Worm (Caenorhabditis elegans) whole organism, midembryonic: ENCODE data around the gene Y49E10.21.

Experiments used
- T22C8.4 ChIP-seq: fragments of 200-800 bp; sonication (Bioruptor generic); IDR thresholded peaks from 2 replicates; pipeline ENCODE4 v1.3.6; 2022; ENCODE audit warnings: missing genetic modification characterization, missing compliant biosample characterization
- cog-1 ChIP-seq: sonication (generic microtip); optimal IDR thresholded peaks from 2 replicates; lab custom pipeline; 2016; ENCODE audit warnings: missing genetic modification characterization, missing compliant biosample characterization
- flt-1 ChIP-seq: fragments of 200-800 bp; sonication (Bioruptor generic); IDR thresholded peaks from 2 replicates; pipeline ENCODE4 v1.3.6; 2022; ENCODE audit warnings: missing genetic modification characterization, missing compliant biosample characterization
- klf-2 ChIP-seq: fragments of 200-800 bp; sonication (Bioruptor generic); conservative IDR thresholded peaks from 2 replicates; pipeline ENCODE4 v1.3.6; 2022; ENCODE audit warnings: missing genetic modification reagents, missing genetic modification characterization, missing compliant biosample characterization
- med-1 ChIP-seq: sonication (generic microtip); optimal IDR thresholded peaks from 2 replicates; lab custom pipeline; 2017; ENCODE audit warnings: missing genetic modification characterization, mild to moderate bottlenecking, missing compliant biosample characterization, antibody characterized with exemption, missing genetic modification reagents; ENCODE audit not compliant: insufficient read depth
- ref-1 ChIP-seq: fragments of 200-800 bp; sonication (Bioruptor generic); conservative IDR thresholded peaks from 2 replicates; pipeline ENCODE4 v1.3.6; 2022; ENCODE audit warnings: missing genetic modification reagents, missing genetic modification characterization, missing compliant biosample characterization
- tab-1 ChIP-seq: fragments of 200-800 bp; sonication (Bioruptor generic); IDR thresholded peaks from 2 replicates; pipeline ENCODE4 v1.3.6; 2022; ENCODE audit warnings: missing genetic modification characterization, missing compliant biosample characterization
- ztf-23 ChIP-seq: fragments of 200-800 bp; sonication (Bioruptor generic); IDR thresholded peaks from 2 replicates; pipeline ENCODE4 v1.3.6; 2022; ENCODE audit warnings: missing genetic modification reagents, missing genetic modification characterization, missing compliant biosample characterization
- ztf-29 ChIP-seq: fragments of 200-800 bp; sonication (Bioruptor generic); IDR thresholded peaks from 2 replicates; pipeline ENCODE4 v1.3.6; 2022; ENCODE audit warnings: missing genetic modification reagents, missing genetic modification characterization, missing compliant biosample characterization

Gene Y49E10.21

DNA sequence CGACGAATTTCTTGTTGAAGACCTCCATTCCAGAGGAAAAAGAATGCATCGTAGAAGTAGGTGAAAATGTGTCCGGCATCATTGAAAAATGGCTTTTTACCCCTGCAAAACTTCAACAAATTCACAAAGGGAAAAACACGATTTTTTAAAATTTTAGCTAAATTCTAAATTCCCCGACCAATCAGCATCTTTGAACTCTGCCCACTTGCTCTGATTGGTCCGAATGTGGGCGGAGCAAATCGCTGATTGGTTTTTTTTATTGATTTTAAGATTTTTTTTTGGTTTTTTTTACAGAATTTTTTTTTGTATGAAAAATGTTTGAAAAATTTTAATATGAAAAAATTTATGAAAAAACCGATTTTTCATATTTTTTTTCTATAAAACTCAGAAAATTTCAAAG lies 13.5 kb upstream of the Y49E10.21 start:
- TF ChIP-seq ztf-29 (GFP tag; lab: Robert Waterston, UW) (no peak), klf-2 (0 out of 2 replicates have a peak, but pooled peaks have one; percentile 7)

DNA sequence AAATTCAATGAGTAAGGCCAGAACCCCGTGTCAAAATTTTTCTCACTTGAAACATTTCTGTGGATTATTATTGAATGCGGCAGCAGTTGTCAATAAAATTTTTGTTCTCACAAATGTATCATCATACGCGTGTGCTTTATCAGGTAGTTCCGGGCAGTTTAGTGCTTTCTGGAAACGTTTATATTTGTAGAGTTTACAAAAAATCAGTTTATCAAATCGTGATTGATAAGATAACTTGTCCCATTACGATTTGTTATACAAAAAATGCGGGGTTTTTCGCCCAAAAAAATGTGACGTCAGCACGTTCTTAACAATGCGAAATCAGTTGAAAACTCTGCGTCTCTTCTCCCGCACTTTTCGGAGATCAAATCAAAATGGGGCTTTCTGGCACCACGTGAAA lies 12.2 kb upstream of the Y49E10.21 start:
- TF ChIP-seq ztf-23 (no peak), flt-1 (GFP tag; lab: Robert Waterston, UW) (no peak), T22C8.4 (GFP tag; lab: Robert Waterston, UW) (no peak), klf-2 (no peak), ztf-29 (GFP tag; lab: Robert Waterston, UW) (no peak)

DNA sequence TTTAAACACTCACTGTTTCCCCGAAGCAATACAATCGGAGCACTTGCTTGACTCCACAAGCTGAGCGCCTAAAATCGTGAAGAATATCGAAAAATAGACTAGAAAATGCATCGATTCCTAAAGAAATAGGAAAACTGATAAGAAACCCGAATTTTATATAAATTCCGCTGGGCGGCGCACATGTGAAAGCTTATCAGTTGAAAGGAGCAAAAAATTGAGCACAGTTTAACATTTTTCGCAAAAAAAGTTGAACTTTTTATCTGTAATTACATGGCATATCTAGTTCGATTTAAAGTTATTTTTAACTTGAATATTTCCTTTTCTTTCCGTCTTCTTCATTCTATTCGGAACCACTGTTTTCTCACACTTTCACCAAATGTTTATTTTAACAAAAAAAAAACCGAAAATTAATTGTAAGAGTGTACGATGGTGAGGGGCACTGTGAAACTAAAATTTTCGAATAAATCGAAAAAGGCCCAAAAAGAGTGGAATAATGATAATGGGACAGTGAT lies 11.3 kb upstream of the Y49E10.21 start, which contains the start of gene Y49E10.18:
Gene Y49E10.18 (minus strand): TSS at position 116 of the 512 bp plus-strand sequence.
- TF ChIP-seq ref-1 (GFP tag; lab: Robert Waterston, UW) (no peak), tab-1 (GFP tag; lab: Robert Waterston, UW) (no peak)

DNA sequence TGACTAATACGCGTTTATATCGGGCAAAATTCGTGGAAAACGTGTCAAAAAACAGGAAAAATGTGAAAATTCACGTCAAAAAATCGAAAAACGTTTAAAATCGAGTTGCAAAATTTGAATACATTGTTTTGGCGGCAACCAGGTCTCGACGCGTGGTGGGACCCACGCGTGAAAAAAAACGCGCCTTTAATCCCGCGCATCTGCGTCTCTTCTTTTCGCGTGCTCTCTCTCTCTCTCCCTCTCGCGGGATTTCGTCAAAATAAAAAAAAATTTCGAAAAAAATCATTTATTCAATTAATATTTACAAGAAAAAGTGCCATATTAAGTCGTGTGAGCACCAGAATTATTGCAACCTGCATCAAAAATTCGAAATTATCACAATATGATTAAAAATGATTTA lies 4.1 kb upstream of the Y49E10.21 start, which contains the start of gene ani-1:
Gene ani-1 (minus strand): TSS at position 61 of the 400 bp plus-strand sequence.
- no peak for TF ChIP-seq T22C8.4 (GFP tag; lab: Robert Waterston, UW)
- no peak for TF ChIP-seq cog-1
- no peak for TF ChIP-seq med-1 (GFP tag; lab: Kevin White, UChicago)
- TF ChIP-seq tab-1 (GFP tag; lab: Robert Waterston, UW) = no peak
- no peak for TF ChIP-seq flt-1 (GFP tag; lab: Robert Waterston, UW)
- TF ChIP-seq ref-1 (GFP tag; lab: Robert Waterston, UW) = no peak

DNA sequence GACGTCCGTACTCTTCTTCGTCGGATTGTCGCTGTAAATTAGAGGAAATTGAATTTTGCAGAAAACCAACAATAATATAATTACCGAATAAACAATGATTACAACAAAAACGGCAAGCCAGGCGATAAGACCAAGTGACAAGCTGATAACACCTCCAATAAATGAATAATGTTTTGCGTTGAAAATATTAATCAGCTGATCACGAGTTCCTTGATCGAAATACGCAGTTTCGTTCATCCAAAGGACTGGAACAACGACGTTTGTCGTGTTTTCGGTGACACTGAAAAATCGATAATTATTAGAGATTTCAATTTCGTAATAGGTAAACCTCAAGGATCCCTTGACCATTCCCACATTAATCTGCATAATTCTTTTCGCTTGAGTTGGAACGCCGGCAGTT lies 3.6 kb upstream of the Y49E10.21 start:
- 0 out of 2 replicates have a peak, but pooled peaks have one; percentile 41 for TF ChIP-seq T22C8.4 (GFP tag; lab: Robert Waterston, UW)
- TF ChIP-seq ztf-23 = no peak

DNA sequence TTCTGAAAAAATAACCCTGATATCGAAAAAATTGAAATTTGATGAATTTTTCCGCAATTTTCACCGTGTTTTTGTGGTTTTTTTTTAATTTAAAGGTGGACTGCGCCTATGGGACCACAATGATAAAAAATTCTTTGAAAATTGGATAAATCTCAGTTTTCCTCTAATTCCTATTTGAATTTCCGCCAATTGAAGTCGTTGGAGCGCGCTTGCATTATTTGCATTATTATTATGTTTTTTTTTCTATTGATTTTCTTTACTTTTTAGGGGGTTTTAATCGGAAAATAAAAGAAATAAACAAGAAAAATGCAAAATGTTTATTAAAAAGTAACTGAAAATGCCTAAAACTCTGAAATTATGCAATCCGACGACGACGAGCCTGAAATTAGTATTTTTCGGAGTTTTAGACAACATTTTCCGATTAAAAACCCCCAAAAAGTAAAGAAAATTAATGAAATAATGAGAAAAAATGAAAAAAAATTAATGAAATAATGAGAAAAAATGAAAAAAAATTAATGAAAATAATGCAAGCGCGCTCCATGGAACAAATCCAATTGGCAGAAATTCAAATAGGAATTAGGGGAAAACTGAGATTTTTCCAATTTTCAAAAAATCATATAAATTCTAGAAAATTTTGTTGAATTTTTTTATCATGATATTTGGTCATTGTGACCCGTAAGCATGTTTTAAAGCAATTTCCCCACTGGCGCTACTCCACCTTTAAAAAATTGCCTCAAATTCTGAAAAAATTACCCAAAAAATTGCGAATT lies 1.6 kb upstream of the Y49E10.21 start:
- no peak for TF ChIP-seq ztf-23

DNA sequence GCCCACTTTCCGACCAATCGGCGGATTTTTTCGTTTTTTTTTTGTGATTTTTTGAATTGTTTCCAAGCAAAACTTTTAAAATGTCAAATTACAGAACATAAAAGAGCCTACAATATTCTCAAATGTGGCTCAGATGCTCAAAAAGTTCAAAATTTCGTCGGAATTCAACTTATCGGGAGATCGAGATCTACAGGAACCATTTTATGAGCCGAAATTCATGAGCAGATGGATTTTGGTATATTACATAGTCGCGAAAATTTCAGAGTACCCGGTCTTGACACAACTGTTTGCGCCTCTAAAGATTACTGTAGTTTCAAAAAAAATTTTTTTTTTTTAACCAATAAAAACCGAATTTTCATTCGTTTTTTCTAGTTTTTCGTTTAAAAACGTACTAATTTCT lies 1.6 kb downstream of the Y49E10.21 start:
- TF ChIP-seq ztf-29 (GFP tag; lab: Robert Waterston, UW) (no peak), tab-1 (GFP tag; lab: Robert Waterston, UW) (no peak), T22C8.4 (GFP tag; lab: Robert Waterston, UW) (no peak), ref-1 (GFP tag; lab: Robert Waterston, UW) (no peak), med-1 (GFP tag; lab: Kevin White, UChicago) (no peak), ztf-23 (no peak), cog-1 (no peak), flt-1 (GFP tag; lab: Robert Waterston, UW) (no peak), klf-2 (no peak)

DNA sequence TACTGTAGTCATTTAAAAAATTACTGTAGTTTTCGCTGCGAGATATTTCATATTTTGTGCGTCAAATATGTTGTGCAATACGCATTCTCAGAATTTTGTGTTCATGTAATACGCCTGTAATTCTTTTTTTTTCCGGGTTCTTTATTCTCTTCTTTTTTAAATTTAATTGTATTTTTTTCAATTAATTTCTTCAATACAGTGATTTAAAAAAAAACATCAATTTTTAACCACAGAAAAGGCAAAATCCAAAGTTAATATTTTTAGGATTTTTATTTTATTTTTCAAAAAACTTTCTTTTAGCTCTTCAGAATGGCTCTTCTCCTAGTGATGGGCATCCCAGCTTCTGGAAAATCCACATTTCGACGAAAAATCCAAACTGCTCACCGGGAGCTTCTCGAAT lies 8.9 kb downstream of the Y49E10.21 start, which contains the start of gene pstk-1:
Gene pstk-1 (plus strand): TSS at position 301 of the 400 bp plus-strand sequence.
- TF ChIP-seq tab-1 (GFP tag; lab: Robert Waterston, UW) (no peak), med-1 (GFP tag; lab: Kevin White, UChicago) (no peak), flt-1 (GFP tag; lab: Robert Waterston, UW) (no peak), ztf-29 (GFP tag; lab: Robert Waterston, UW) (no peak), ztf-23 (no peak), ref-1 (GFP tag; lab: Robert Waterston, UW) (no peak), cog-1 (no peak), T22C8.4 (GFP tag; lab: Robert Waterston, UW) (no peak), klf-2 (no peak)

DNA sequence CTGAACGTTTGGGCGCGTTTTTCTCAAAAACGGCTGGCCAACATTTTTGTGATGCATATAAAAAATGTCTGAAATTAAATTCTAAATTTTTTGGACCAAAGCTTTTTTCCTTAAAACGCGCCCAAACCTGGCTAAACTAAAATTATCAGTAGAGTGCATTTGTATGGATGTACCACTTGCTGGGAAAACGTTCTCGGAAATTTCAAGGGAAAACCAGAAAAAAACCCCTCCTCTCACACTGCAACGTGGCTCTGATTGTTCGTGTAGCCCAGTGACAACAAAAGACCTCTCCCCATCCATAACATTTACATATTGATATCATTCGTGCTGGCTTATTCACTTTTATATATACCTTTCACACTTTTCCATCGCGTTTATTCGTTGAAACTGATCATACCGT lies 11.5 kb downstream of the Y49E10.21 start, which contains the start of gene Y49E10.29:
Gene Y49E10.29 (plus strand): TSS at position 301 of the 400 bp plus-strand sequence.
- TF ChIP-seq T22C8.4 (GFP tag; lab: Robert Waterston, UW) = no peak
- TF ChIP-seq med-1 (GFP tag; lab: Kevin White, UChicago) = no peak
- no peak for TF ChIP-seq cog-1
- no peak for TF ChIP-seq tab-1 (GFP tag; lab: Robert Waterston, UW)
- TF ChIP-seq flt-1 (GFP tag; lab: Robert Waterston, UW) = no peak

DNA sequence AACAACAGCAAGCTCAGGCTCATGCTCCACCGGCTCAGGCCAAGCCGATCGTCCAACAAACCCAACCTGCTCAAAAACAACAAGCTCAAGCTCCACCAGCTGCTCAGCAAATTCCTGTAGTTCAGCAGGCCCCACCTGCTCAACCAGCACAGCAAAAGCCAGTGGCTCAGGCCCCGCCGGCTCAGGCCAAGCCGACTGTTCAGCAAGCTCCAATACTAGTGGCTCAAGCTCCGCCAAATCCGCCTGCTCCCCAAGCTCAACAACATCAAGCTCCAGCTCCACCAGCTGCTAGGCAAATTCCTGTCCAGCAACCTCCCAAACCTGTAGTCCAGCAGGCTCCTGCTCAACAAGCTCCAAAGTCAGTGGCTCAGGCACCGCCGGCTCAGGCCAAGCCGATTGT lies 12.4 kb downstream of the Y49E10.21 start:
- TF ChIP-seq cog-1 (no peak), T22C8.4 (GFP tag; lab: Robert Waterston, UW) (no peak), ref-1 (GFP tag; lab: Robert Waterston, UW) (no peak), klf-2 (no peak), tab-1 (GFP tag; lab: Robert Waterston, UW) (no peak), flt-1 (GFP tag; lab: Robert Waterston, UW) (no peak), ztf-23 (no peak), ztf-29 (GFP tag; lab: Robert Waterston, UW) (no peak), med-1 (GFP tag; lab: Kevin White, UChicago) (no peak)

DNA sequence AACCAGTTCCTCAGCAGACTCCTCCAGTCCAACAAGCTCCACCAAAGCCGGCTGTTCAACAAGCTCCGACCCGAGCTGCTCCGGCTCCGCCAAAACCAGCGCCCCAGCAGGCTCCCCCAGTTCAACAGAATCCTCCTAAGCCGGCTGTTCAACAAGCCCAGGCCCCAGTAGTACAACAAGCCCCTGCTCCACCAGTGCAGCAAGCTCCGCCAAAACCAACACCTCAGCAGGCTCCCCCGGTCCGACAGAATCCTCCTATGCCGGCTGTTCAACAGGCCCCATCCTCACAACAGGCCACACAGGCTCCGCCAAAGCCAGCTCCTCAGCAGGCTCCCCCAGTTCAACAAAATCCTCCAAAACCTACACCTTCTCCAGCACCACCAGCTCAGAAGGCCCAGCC lies 13.2 kb downstream of the Y49E10.21 start:
- no peak for TF ChIP-seq T22C8.4 (GFP tag; lab: Robert Waterston, UW)
- TF ChIP-seq flt-1 (GFP tag; lab: Robert Waterston, UW) = no peak
- no peak for TF ChIP-seq med-1 (GFP tag; lab: Kevin White, UChicago)
- TF ChIP-seq ztf-23 = no peak
- TF ChIP-seq ref-1 (GFP tag; lab: Robert Waterston, UW) = no peak
- no peak for TF ChIP-seq cog-1
- TF ChIP-seq ztf-29 (GFP tag; lab: Robert Waterston, UW) = no peak
- TF ChIP-seq klf-2 = no peak
- TF ChIP-seq tab-1 (GFP tag; lab: Robert Waterston, UW) = no peak
